Worm (Caenorhabditis elegans) whole organism, late embryonic: ENCODE measurements around the gene C02F4.5.

ENCODE experiments used
- C08G9.2 ChIP-seq: sonication (generic microtip); optimal IDR thresholded peaks from 2 replicates; lab custom pipeline; 2016; ENCODE audit warnings: mild to moderate bottlenecking, missing genetic modification characterization, moderate library complexity, missing compliant biosample characterization
- F13H6.1 ChIP-seq: sonication (generic microtip); optimal IDR thresholded peaks from 2 replicates; lab custom pipeline; 2016; ENCODE audit warnings: missing genetic modification characterization, missing compliant biosample characterization
- K02D7.2 ChIP-seq: sonication (generic microtip); optimal IDR thresholded peaks from 2 replicates; lab custom pipeline; 2017; ENCODE audit warnings: mild to moderate bottlenecking, missing genetic modification characterization, missing compliant biosample characterization
- K09A11.1 ChIP-seq: sonication (generic microtip); optimal IDR thresholded peaks from 2 replicates; lab custom pipeline; 2017; ENCODE audit warnings: antibody characterized with exemption, mild to moderate bottlenecking, missing genetic modification characterization, missing compliant biosample characterization; ENCODE audit not compliant: insufficient read depth
- T23F11.4 ChIP-seq: fragments of 200-800 bp; sonication (Bioruptor generic); optimal IDR thresholded peaks from 2 replicates; lab custom pipeline; 2018; ENCODE audit warnings: mild to moderate bottlenecking, missing genetic modification characterization, missing compliant biosample characterization
- ahr-1 ChIP-seq: sonication (generic microtip); optimal IDR thresholded peaks from 2 replicates; lab custom pipeline; 2016; ENCODE audit warnings: missing genetic modification characterization, missing compliant biosample characterization
- ceh-14 ChIP-seq: sonication (generic microtip); optimal IDR thresholded peaks from 2 replicates; lab custom pipeline; 2016; ENCODE audit warnings: missing genotype, missing genetic modification characterization, missing compliant biosample characterization
- ceh-18 ChIP-seq: sonication (generic microtip); optimal IDR thresholded peaks from 2 replicates; lab custom pipeline; 2016; ENCODE audit warnings: missing genetic modification characterization, missing compliant biosample characterization
- ceh-19 ChIP-seq: fragments of 200-800 bp; sonication (Bioruptor generic); optimal IDR thresholded peaks from 2 replicates; lab custom pipeline; 2018; ENCODE audit warnings: mild to moderate bottlenecking, missing genetic modification characterization, missing compliant biosample characterization
- ceh-24 ChIP-seq: sonication (generic microtip); optimal IDR thresholded peaks from 2 replicates; lab custom pipeline; 2016; ENCODE audit warnings: mild to moderate bottlenecking, missing genetic modification characterization, missing compliant biosample characterization
- ceh-31 ChIP-seq: sonication (generic microtip); optimal IDR thresholded peaks from 2 replicates; lab custom pipeline; 2016; ENCODE audit warnings: missing genetic modification characterization, missing compliant biosample characterization
- ceh-34 ChIP-seq: sonication (generic microtip); optimal IDR thresholded peaks from 2 replicates; lab custom pipeline; 2016; ENCODE audit warnings: mild to moderate bottlenecking, missing genetic modification characterization, missing compliant biosample characterization
- ceh-45 ChIP-seq: fragments of 200-800 bp; sonication (Bioruptor generic); IDR thresholded peaks from 2 replicates; pipeline ENCODE4 v1.3.6; 2022; ENCODE audit warnings: missing genetic modification reagents, missing genetic modification characterization, missing compliant biosample characterization
- ceh-48 ChIP-seq: sonication (generic microtip); optimal IDR thresholded peaks from 2 replicates; lab custom pipeline; 2016; ENCODE audit warnings: missing genetic modification characterization, inconsistent platforms, missing compliant biosample characterization
- ceh-9 ChIP-seq: sonication (generic microtip); optimal IDR thresholded peaks from 2 replicates; lab custom pipeline; 2016; ENCODE audit warnings: mild to moderate bottlenecking, missing genetic modification characterization, inconsistent platforms, missing compliant biosample characterization
- dmd-4 ChIP-seq: sonication (generic microtip); optimal IDR thresholded peaks from 2 replicates; lab custom pipeline; 2016; ENCODE audit warnings: borderline replicate concordance, missing genetic modification characterization, missing compliant biosample characterization
- elt-4 ChIP-seq: sonication (generic microtip); optimal IDR thresholded peaks from 2 replicates; lab custom pipeline; 2016; ENCODE audit warnings: missing genetic modification characterization, missing compliant biosample characterization
- eyg-1 ChIP-seq: sonication (generic microtip); optimal IDR thresholded peaks from 2 replicates; lab custom pipeline; 2016; ENCODE audit warnings: missing genotype, missing genetic modification characterization, missing compliant biosample characterization
- fkh-6 ChIP-seq: sonication (generic microtip); optimal IDR thresholded peaks from 2 replicates; lab custom pipeline; 2016; ENCODE audit warnings: missing genetic modification characterization, missing compliant biosample characterization
- gmeb-2 ChIP-seq: sonication (generic microtip); optimal IDR thresholded peaks from 2 replicates; lab custom pipeline; 2016; ENCODE audit warnings: missing genetic modification characterization, inconsistent platforms, missing compliant biosample characterization
- hlh-13 ChIP-seq: fragments of 200-800 bp; sonication (Bioruptor generic); optimal IDR thresholded peaks from 2 replicates; lab custom pipeline; 2018; ENCODE audit warnings: mild to moderate bottlenecking, missing genetic modification characterization, missing compliant biosample characterization
- hlh-15 ChIP-seq: sonication (generic microtip); optimal IDR thresholded peaks from 2 replicates; lab custom pipeline; 2016; ENCODE audit warnings: missing genetic modification characterization, missing compliant biosample characterization
- hlh-6 ChIP-seq: sonication (generic microtip); optimal IDR thresholded peaks from 2 replicates; lab custom pipeline; 2016; ENCODE audit warnings: missing genotype, missing genetic modification characterization, missing compliant biosample characterization
- lim-6 ChIP-seq: sonication (generic microtip); optimal IDR thresholded peaks from 2 replicates; lab custom pipeline; 2016; ENCODE audit warnings: missing genetic modification characterization, missing compliant biosample characterization
- lin-11 ChIP-seq: fragments of 200-800 bp; sonication (Bioruptor generic); optimal IDR thresholded peaks from 2 replicates; lab custom pipeline; 2018; ENCODE audit warnings: mild to moderate bottlenecking, missing genetic modification characterization, missing compliant biosample characterization
- nfya-1 ChIP-seq: sonication (generic microtip); optimal IDR thresholded peaks from 2 replicates; lab custom pipeline; 2017; ENCODE audit warnings: missing genetic modification characterization, mild to moderate bottlenecking, missing compliant biosample characterization, antibody characterized with exemption, moderate library complexity
- pat-9 ChIP-seq: fragments of 200-800 bp; sonication (Bioruptor generic); optimal IDR thresholded peaks from 2 replicates; lab custom pipeline; 2018; ENCODE audit warnings: mild to moderate bottlenecking, missing genetic modification characterization, moderate library complexity, missing compliant biosample characterization
- pax-1 ChIP-seq: fragments of 150-350 bp; optimal IDR thresholded peaks from 2 replicates; lab custom pipeline; 2014; ENCODE audit warnings: missing biosample characterization, missing genetic modification characterization
- pha-2 ChIP-seq: sonication (generic microtip); optimal IDR thresholded peaks from 2 replicates; lab custom pipeline; 2017; ENCODE audit warnings: mild to moderate bottlenecking, missing genetic modification characterization, missing compliant biosample characterization
- sdc-2 ChIP-seq: sonication (generic microtip); optimal IDR thresholded peaks from 2 replicates; lab custom pipeline; 2016; ENCODE audit warnings: missing genotype, missing genetic modification characterization, missing compliant biosample characterization
- sox-2 ChIP-seq: fragments of 200-800 bp; sonication (Bioruptor generic); IDR thresholded peaks from 2 replicates; pipeline ENCODE4 v1.3.6; 2022; ENCODE audit warnings: missing genetic modification reagents, missing genetic modification characterization, missing compliant biosample characterization
- sox-4 ChIP-seq: sonication (generic microtip); optimal IDR thresholded peaks from 2 replicates; lab custom pipeline; 2017; ENCODE audit warnings: mild to moderate bottlenecking, missing genetic modification characterization, inconsistent platforms, missing compliant biosample characterization
- syd-9 ChIP-seq: sonication (generic microtip); optimal IDR thresholded peaks from 2 replicates; lab custom pipeline; 2016; ENCODE audit warnings: mild to moderate bottlenecking, missing genetic modification characterization, moderate library complexity, missing compliant biosample characterization
- tbx-2 ChIP-seq: sonication (generic microtip); optimal IDR thresholded peaks from 2 replicates; lab custom pipeline; 2016; ENCODE audit warnings: missing genetic modification characterization, missing compliant biosample characterization
- unc-3 ChIP-seq, 2 experiments: fragments of 200-800 bp in 1 of 2; sonication (Bioruptor generic) in 1 of 2; sonication (generic microtip) in 1 of 2; conservative IDR thresholded peaks in 1 of 2; optimal IDR thresholded peaks in 1 of 2; 2 replicates each; pipeline versions ENCODE4 v1.3.6 to Lab custom; 2016 to 2022; ENCODE audit warnings: missing compliant biosample characterization in 2 of 2, missing genetic modification characterization in 2 of 2, missing genetic modification reagents in 1 of 2
- unc-42 ChIP-seq: sonication (generic microtip); optimal IDR thresholded peaks from 2 replicates; lab custom pipeline; 2016; ENCODE audit warnings: missing genotype, missing genetic modification characterization, missing compliant biosample characterization
- unc-55 ChIP-seq: sonication (generic microtip); optimal IDR thresholded peaks from 2 replicates; lab custom pipeline; 2017; ENCODE audit warnings: missing biosample characterization, missing genetic modification reagents, missing genetic modification characterization
- unc-86 ChIP-seq: sonication (generic microtip); optimal IDR thresholded peaks from 2 replicates; lab custom pipeline; 2016; ENCODE audit warnings: missing genetic modification characterization, missing compliant biosample characterization
- zip-5 ChIP-seq: sonication (generic microtip); optimal IDR thresholded peaks from 2 replicates; lab custom pipeline; 2016; ENCODE audit warnings: missing genetic modification characterization, missing compliant biosample characterization

The C02F4.5 gene

ce11 chrIV:10483607-10484117, 40.3 kb downstream of the C02F4.5 start, which contains the start of the genes F01D4.5 and ced-5 (continued):
- TF ChIP-seq nfya-1 (tag; lab: Kevin White, UChicago) (peak; percentile 25), fkh-6 (tag; lab: Kevin White, UChicago) (peak; percentile 66), gmeb-2 (tag; lab: Kevin White, UChicago) (peak; percentile 15), eyg-1 (tag; lab: Kevin White, UChicago) (no peak), unc-55 (GFP tag; lab: Kevin White, UChicago) (no peak), unc-3 (GFP tag; conservative IDR thresholded peaks at IDR 0.05; lab: Robert Waterston, UW) (no peak), unc-3 (tag; optimal IDR thresholded peaks at IDR 0.05; lab: Kevin White, UChicago) (no peak), hlh-13 (GFP tag; lab: Kevin White, UChicago) (no peak), syd-9 (tag; lab: Kevin White, UChicago) (peak; percentile 19), sox-4 (no peak), pax-1 (tag; lab: Kevin White, UChicago) (no peak), zip-5 (tag; lab: Kevin White, UChicago) (peak; percentile 87), ceh-9 (tag; lab: Kevin White, UChicago) (no peak), hlh-15 (tag; lab: Kevin White, UChicago) (no peak), pha-2 (tag; lab: Kevin White, UChicago) (no peak), ceh-45 (no peak), hlh-6 (tag; lab: Kevin White, UChicago) (peak; percentile 26), sox-2 (GFP tag; lab: Robert Waterston, UW) (no peak), ahr-1 (peak; percentile 42), lin-11 (no peak), sdc-2 (no peak), unc-86 (tag; lab: Kevin White, UChicago) (peak; percentile 53), unc-42 (tag; lab: Kevin White, UChicago) (peak; percentile 17), tbx-2 (tag; lab: Kevin White, UChicago) (peak; percentile 78), pat-9 (tag; lab: Kevin White, UChicago) (no peak), ceh-34 (tag; lab: Kevin White, UChicago) (peak; percentile 18), lim-6 (tag; lab: Kevin White, UChicago) (peak; percentile 62), C08G9.2 (tag; lab: Kevin White, UChicago) (peak; percentile 90), K02D7.2 (no peak), dmd-4 (tag; lab: Kevin White, UChicago) (no peak), T23F11.4 (GFP tag; lab: Kevin White, UChicago) (no peak), ceh-24 (tag; lab: Kevin White, UChicago) (no peak), ceh-31 (tag; lab: Kevin White, UChicago) (peak; percentile 91), elt-4 (tag; lab: Kevin White, UChicago) (no peak), ceh-19 (GFP tag; lab: Kevin White, UChicago) (peak; percentile 26)

- TF ChIP-seq unc-3 (GFP tag; conservative IDR thresholded peaks at IDR 0.05; lab: Robert Waterston, UW): no peak
- TF ChIP-seq unc-3 (tag; optimal IDR thresholded peaks at IDR 0.05; lab: Kevin White, UChicago): no peak
- no peak for TF ChIP-seq eyg-1 (tag; lab: Kevin White, UChicago)
Observed at ce11 chrIV:10482585-10482984, 41.4 kb downstream of the C02F4.5 start.

- peak; percentile 81 for TF ChIP-seq unc-42 (tag; lab: Kevin White, UChicago)
- TF ChIP-seq unc-55 (GFP tag; lab: Kevin White, UChicago): peak; percentile 13
- peak; percentile 1 for TF ChIP-seq lim-6 (tag; lab: Kevin White, UChicago)
- peak; percentile 66 for TF ChIP-seq ceh-48 (tag; lab: Kevin White, UChicago)
- TF ChIP-seq ceh-14: peak; percentile 67
- TF ChIP-seq ceh-31 (tag; lab: Kevin White, UChicago): peak; percentile 43
- TF ChIP-seq fkh-6 (tag; lab: Kevin White, UChicago): no peak
- TF ChIP-seq ceh-18 (tag; lab: Kevin White, UChicago): peak; percentile 17
- no peak for TF ChIP-seq K09A11.1
- TF ChIP-seq F13H6.1 (tag; lab: Kevin White, UChicago): no peak
- TF ChIP-seq nfya-1 (tag; lab: Kevin White, UChicago): peak; percentile 25
- peak; percentile 2 for TF ChIP-seq unc-86 (tag; lab: Kevin White, UChicago)
- peak; percentile 6 for TF ChIP-seq tbx-2 (tag; lab: Kevin White, UChicago)
Observed at ce11 chrIV:10481695-10482094, 42.2 kb downstream of the C02F4.5 start, which contains the start of gene egl-21. Gene egl-21 (minus strand): TSS chrIV:10481844.
